Worm (Caenorhabditis elegans) whole organism, L4 larva: Measurements from ENCODE around the gene B0212.3.

Experiments
- F37D6.2 ChIP-seq: sonication (generic microtip); optimal IDR thresholded peaks from 2 replicates; lab custom pipeline; 2016; ENCODE audit warnings: mild to moderate bottlenecking, missing genetic modification characterization, missing compliant biosample characterization
- mep-1 ChIP-seq: fragments of 150-350 bp; sonication (generic microtip); optimal IDR thresholded peaks from 3 replicates; lab custom pipeline; 2014; ENCODE audit warnings: missing biosample characterization, missing genetic modification characterization
- nhr-25 ChIP-seq: sonication (generic microtip); optimal IDR thresholded peaks from 2 replicates; lab custom pipeline; 2017; ENCODE audit warnings: missing genetic modification characterization, mild to moderate bottlenecking, missing compliant biosample characterization, antibody characterized with exemption, moderate library complexity, borderline replicate concordance; ENCODE audit not compliant: insufficient read depth
- nhr-28 ChIP-seq: fragments of 150-350 bp; optimal IDR thresholded peaks from 2 replicates; lab custom pipeline; 2014; ENCODE audit warnings: missing biosample characterization, missing genetic modification characterization
- nhr-76 ChIP-seq: fragments of 150-350 bp; optimal IDR thresholded peaks from 2 replicates; lab custom pipeline; 2014; ENCODE audit warnings: missing biosample characterization, missing genetic modification characterization
- skn-1 ChIP-seq: fragments of 150-350 bp; optimal IDR thresholded peaks from 2 replicates; lab custom pipeline; 2014; ENCODE audit warnings: missing biosample characterization, missing genetic modification characterization
- unc-130 ChIP-seq: sonication (generic microtip); optimal IDR thresholded peaks from 2 replicates; lab custom pipeline; 2016; ENCODE audit warnings: missing genetic modification reagents, missing genetic modification characterization, missing compliant biosample characterization

DNA sequence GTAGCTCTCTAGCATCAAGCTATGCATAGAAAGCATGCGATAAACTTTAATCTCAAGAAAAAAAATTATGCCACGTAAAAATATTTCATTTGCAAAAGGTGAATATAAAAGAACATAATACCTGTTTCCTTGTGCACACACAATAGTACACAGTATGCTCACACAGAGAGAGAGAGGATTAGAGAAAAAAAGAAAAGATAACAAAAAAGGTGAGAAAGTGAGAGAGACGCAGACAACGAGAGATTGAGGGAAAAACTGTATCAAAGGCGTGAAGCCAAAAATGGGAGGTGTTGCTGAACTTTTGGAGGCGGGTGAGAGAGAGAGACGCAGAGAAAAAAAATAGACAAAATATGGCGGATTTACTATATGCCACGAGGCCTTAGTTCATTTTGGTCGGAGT is 8.3 kb downstream of the B0212.3 start:
- peak; percentile 73 for TF ChIP-seq nhr-28 (tag; lab: Kevin White, UChicago)
- no peak for TF ChIP-seq nhr-76 (tag; lab: Kevin White, UChicago)
- TF ChIP-seq unc-130, result no peak
- no peak for TF ChIP-seq skn-1 (tag; lab: Kevin White, UChicago)
- no peak for TF ChIP-seq nhr-25 (tag; lab: Kevin White, UChicago)
- TF ChIP-seq mep-1 (tag; lab: Kevin White, UChicago), result peak; percentile 50
- no peak for TF ChIP-seq F37D6.2 (tag; lab: Kevin White, UChicago)
